Worm (Caenorhabditis elegans) whole organism, midembryonic: ENCODE measurements around the gene F42A9.9.

ENCODE experiments used
- T22C8.4 ChIP-seq: fragments of 200-800 bp; sonication (Bioruptor generic); IDR thresholded peaks from 2 replicates; pipeline ENCODE4 v1.3.6; 2022; ENCODE audit warnings: missing genetic modification characterization, missing compliant biosample characterization
- cog-1 ChIP-seq: sonication (generic microtip); optimal IDR thresholded peaks from 2 replicates; lab custom pipeline; 2016; ENCODE audit warnings: missing genetic modification characterization, missing compliant biosample characterization
- flt-1 ChIP-seq: fragments of 200-800 bp; sonication (Bioruptor generic); IDR thresholded peaks from 2 replicates; pipeline ENCODE4 v1.3.6; 2022; ENCODE audit warnings: missing genetic modification characterization, missing compliant biosample characterization
- klf-2 ChIP-seq: fragments of 200-800 bp; sonication (Bioruptor generic); conservative IDR thresholded peaks from 2 replicates; pipeline ENCODE4 v1.3.6; 2022; ENCODE audit warnings: missing genetic modification reagents, missing genetic modification characterization, missing compliant biosample characterization
- med-1 ChIP-seq: sonication (generic microtip); optimal IDR thresholded peaks from 2 replicates; lab custom pipeline; 2017; ENCODE audit warnings: missing genetic modification characterization, mild to moderate bottlenecking, missing compliant biosample characterization, antibody characterized with exemption, missing genetic modification reagents; ENCODE audit not compliant: insufficient read depth
- ref-1 ChIP-seq: fragments of 200-800 bp; sonication (Bioruptor generic); conservative IDR thresholded peaks from 2 replicates; pipeline ENCODE4 v1.3.6; 2022; ENCODE audit warnings: missing genetic modification reagents, missing genetic modification characterization, missing compliant biosample characterization
- tab-1 ChIP-seq: fragments of 200-800 bp; sonication (Bioruptor generic); IDR thresholded peaks from 2 replicates; pipeline ENCODE4 v1.3.6; 2022; ENCODE audit warnings: missing genetic modification characterization, missing compliant biosample characterization
- ztf-23 ChIP-seq: fragments of 200-800 bp; sonication (Bioruptor generic); IDR thresholded peaks from 2 replicates; pipeline ENCODE4 v1.3.6; 2022; ENCODE audit warnings: missing genetic modification reagents, missing genetic modification characterization, missing compliant biosample characterization
- ztf-29 ChIP-seq: fragments of 200-800 bp; sonication (Bioruptor generic); IDR thresholded peaks from 2 replicates; pipeline ENCODE4 v1.3.6; 2022; ENCODE audit warnings: missing genetic modification reagents, missing genetic modification characterization, missing compliant biosample characterization

DNA sequence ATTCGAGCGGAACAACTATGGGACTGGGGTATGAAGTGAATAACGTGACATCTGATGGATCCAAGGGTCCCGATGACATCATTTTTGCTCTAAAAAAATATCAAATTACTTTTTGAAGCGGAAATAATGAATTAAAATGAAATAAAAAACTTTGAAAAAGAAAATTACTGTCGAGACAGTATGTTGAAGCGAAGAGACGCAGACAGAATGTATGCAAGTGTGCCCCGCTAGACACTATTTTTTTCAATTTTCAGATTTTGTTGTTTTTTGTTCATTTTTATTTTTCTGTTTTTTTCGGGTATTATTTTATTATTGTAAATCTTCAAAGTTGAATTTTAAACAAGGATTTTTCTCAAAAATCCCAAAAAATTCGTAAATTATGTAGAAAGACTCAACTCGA, 20.0 kb downstream of the F42A9.9 start, which contains the start of gene F42A9.8:
- TF ChIP-seq ztf-23 (GFP tag; lab: Robert Waterston, UW), result no peak
- TF ChIP-seq ztf-29 (GFP tag; lab: Robert Waterston, UW), result no peak
- no peak for TF ChIP-seq T22C8.4 (GFP tag; lab: Robert Waterston, UW)
- no peak for TF ChIP-seq klf-2 (GFP tag; lab: Robert Waterston, UW)
- TF ChIP-seq ref-1 (GFP tag; lab: Robert Waterston, UW), result no peak
- TF ChIP-seq tab-1, result no peak
- TF ChIP-seq cog-1 (tag; lab: Kevin White, UChicago), result no peak
- no peak for TF ChIP-seq flt-1 (GFP tag; lab: Robert Waterston, UW)
- no peak for TF ChIP-seq med-1 (GFP tag; lab: Kevin White, UChicago)
